Worm (Caenorhabditis elegans): Measurements from ENCODE around the gene Y56A3A.7.

- TF ChIP-seq elt-1 (tag; optimal IDR thresholded peaks at IDR 0.05) (no peak), ceh-28 (tag; optimal IDR thresholded peaks at IDR 0.05) (no peak), ceh-9 (tag; optimal IDR thresholded peaks at IDR 0.05) (no peak), snpc-4 (tag; optimal IDR thresholded peaks at IDR 0.05) (no peak), lin-39 (tag; optimal IDR thresholded peaks at IDR 0.05) (no peak)
Measured at ce11 chrIII:11973996-11974395, 27.2 kb upstream of the Y56A3A.7 start, which contains the start of gene ung-1.
